Worm (Caenorhabditis elegans) whole organism, L3 larva: Measurements from ENCODE around the gene R05A10.8.

ENCODE experiments used
- ZK546.5 ChIP-seq: sonication (generic microtip); optimal IDR thresholded peaks from 2 replicates; lab custom pipeline; 2017; ENCODE audit warnings: missing biosample characterization, missing genetic modification characterization
- aly-2 ChIP-seq: fragments of 150-350 bp; optimal IDR thresholded peaks from 2 replicates; lab custom pipeline; 2014; ENCODE audit warnings: missing biosample characterization, missing genetic modification characterization
- ceh-28 ChIP-seq: fragments of 150-350 bp; optimal IDR thresholded peaks from 2 replicates; lab custom pipeline; 2014; ENCODE audit warnings: missing biosample characterization, missing genetic modification reagents, missing genetic modification characterization
- ceh-9 ChIP-seq: sonication (generic microtip); optimal IDR thresholded peaks from 2 replicates; lab custom pipeline; 2018; ENCODE audit warnings: missing biosample characterization, missing genetic modification characterization
- daf-12 ChIP-seq: fragments of 150-350 bp; optimal IDR thresholded peaks from 2 replicates; lab custom pipeline; 2014; ENCODE audit warnings: missing biosample characterization, missing genetic modification reagents, missing genetic modification characterization
- egl-27 ChIP-seq: sonication (generic microtip); optimal IDR thresholded peaks from 4 replicates; lab custom pipeline; 2017; ENCODE audit warnings: missing biosample characterization, missing genetic modification reagents, missing genetic modification characterization
- egl-5 ChIP-seq: fragments of 150-350 bp; optimal IDR thresholded peaks from 2 replicates; lab custom pipeline; 2017; ENCODE audit warnings: missing biosample characterization, missing genetic modification reagents, missing genetic modification characterization, inconsistent platforms
- elt-1 ChIP-seq: fragments of 150-350 bp; optimal IDR thresholded peaks from 2 replicates; lab custom pipeline; 2014; ENCODE audit warnings: missing biosample characterization, missing genetic modification characterization
- elt-2 ChIP-seq: sonication (generic microtip); optimal IDR thresholded peaks from 2 replicates; lab custom pipeline; 2016; ENCODE audit warnings: missing genetic modification reagents, mild to moderate bottlenecking, missing genetic modification characterization, missing compliant biosample characterization
- eor-1 ChIP-seq, 2 experiments: fragments of 150-350 bp; optimal IDR thresholded peaks; 2 replicates each; lab custom pipeline; 2014 to 2018; ENCODE audit warnings: missing biosample characterization in 2 of 2, missing genetic modification characterization in 2 of 2
- fkh-10 ChIP-seq: sonication (generic microtip); optimal IDR thresholded peaks from 2 replicates; lab custom pipeline; 2017; ENCODE audit warnings: missing biosample characterization, missing genetic modification reagents, missing genetic modification characterization
- fkh-2 ChIP-seq: fragments of 150-350 bp; optimal IDR thresholded peaks from 2 replicates; lab custom pipeline; 2014; ENCODE audit warnings: missing biosample characterization, missing genetic modification reagents, missing genetic modification characterization
- hmg-11 ChIP-seq: sonication (generic microtip); optimal IDR thresholded peaks from 2 replicates; lab custom pipeline; 2016; ENCODE audit warnings: missing genetic modification characterization, missing compliant biosample characterization
- jun-1 ChIP-seq: fragments of 150-350 bp; optimal IDR thresholded peaks from 2 replicates; lab custom pipeline; 2014; ENCODE audit warnings: missing biosample characterization, missing genetic modification reagents, missing genetic modification characterization
- lin-15B ChIP-seq: fragments of 150-350 bp; optimal IDR thresholded peaks from 2 replicates; lab custom pipeline; 2014; ENCODE audit warnings: missing biosample characterization, missing genetic modification characterization
- lin-39 ChIP-seq: fragments of 150-350 bp; optimal IDR thresholded peaks from 2 replicates; lab custom pipeline; 2018; ENCODE audit warnings: missing biosample characterization, missing genetic modification reagents, missing genetic modification characterization
- lsy-12 ChIP-seq: sonication (generic microtip); optimal IDR thresholded peaks from 2 replicates; lab custom pipeline; 2016; ENCODE audit warnings: mild to moderate bottlenecking, missing genetic modification characterization, missing compliant biosample characterization
- mml-1 ChIP-seq: fragments of 150-350 bp; sonication (generic microtip); optimal IDR thresholded peaks from 3 replicates; lab custom pipeline; 2014; ENCODE audit warnings: missing biosample characterization, missing genetic modification characterization
- nfya-1 ChIP-seq: sonication (generic microtip); optimal IDR thresholded peaks from 2 replicates; lab custom pipeline; 2017; ENCODE audit warnings: missing genetic modification characterization, mild to moderate bottlenecking, missing compliant biosample characterization, antibody characterized with exemption, moderate library complexity; ENCODE audit not compliant: insufficient read depth
- nhr-11 ChIP-seq: fragments of 150-350 bp; optimal IDR thresholded peaks from 2 replicates; lab custom pipeline; 2014; ENCODE audit warnings: missing biosample characterization, missing genetic modification characterization
- nhr-12 ChIP-seq: fragments of 150-350 bp; optimal IDR thresholded peaks from 2 replicates; lab custom pipeline; 2014; ENCODE audit warnings: missing biosample characterization, missing genetic modification characterization
- nhr-23 ChIP-seq: fragments of 150-350 bp; optimal IDR thresholded peaks from 2 replicates; lab custom pipeline; 2014; ENCODE audit warnings: missing biosample characterization, missing genetic modification reagents, missing genetic modification characterization
- nhr-237 ChIP-seq: fragments of 150-350 bp; optimal IDR thresholded peaks from 2 replicates; lab custom pipeline; 2014; ENCODE audit warnings: missing biosample characterization, missing genetic modification characterization
- nhr-25 ChIP-seq: sonication (generic microtip); optimal IDR thresholded peaks from 2 replicates; lab custom pipeline; 2017; ENCODE audit warnings: missing biosample characterization, missing genetic modification characterization
- nhr-28 ChIP-seq: fragments of 150-350 bp; optimal IDR thresholded peaks from 2 replicates; lab custom pipeline; 2014; ENCODE audit warnings: missing biosample characterization, missing genetic modification characterization
- nhr-43 ChIP-seq: sonication (generic microtip); optimal IDR thresholded peaks from 2 replicates; lab custom pipeline; 2016; ENCODE audit warnings: mild to moderate bottlenecking, missing genetic modification characterization, missing compliant biosample characterization; ENCODE audit not compliant: poor library complexity, severe bottlenecking
- nhr-67 ChIP-seq: fragments of 150-350 bp; optimal IDR thresholded peaks from 2 replicates; lab custom pipeline; 2014; ENCODE audit warnings: missing biosample characterization, missing genetic modification characterization
- nhr-76 ChIP-seq: fragments of 150-350 bp; sonication (generic microtip); optimal IDR thresholded peaks from 5 replicates; lab custom pipeline; 2014; ENCODE audit warnings: missing biosample characterization, missing genetic modification characterization
- nhr-77 ChIP-seq: fragments of 150-350 bp; optimal IDR thresholded peaks from 2 replicates; lab custom pipeline; 2014; ENCODE audit warnings: missing biosample characterization, missing genetic modification characterization
- pha-4 ChIP-seq: fragments of 150-350 bp; optimal IDR thresholded peaks from 2 replicates; lab custom pipeline; 2014; ENCODE audit warnings: missing biosample characterization, missing genetic modification reagents, missing genetic modification characterization
- pqm-1 ChIP-seq: fragments of 150-350 bp; optimal IDR thresholded peaks from 2 replicates; lab custom pipeline; 2017; ENCODE audit warnings: missing biosample characterization, missing genetic modification characterization, inconsistent platforms
- sea-2 ChIP-seq: fragments of 150-350 bp; sonication (generic microtip); optimal IDR thresholded peaks from 4 replicates; lab custom pipeline; 2014; ENCODE audit warnings: missing biosample characterization, missing genetic modification reagents, missing genetic modification characterization
- skn-1 ChIP-seq: fragments of 150-350 bp; optimal IDR thresholded peaks from 2 replicates; lab custom pipeline; 2014; ENCODE audit warnings: missing biosample characterization, missing genetic modification characterization
- snpc-4 ChIP-seq: fragments of 150-350 bp; optimal IDR thresholded peaks from 2 replicates; lab custom pipeline; 2014; ENCODE audit warnings: missing biosample characterization, missing genetic modification characterization
- tbx-2 ChIP-seq: sonication (generic microtip); optimal IDR thresholded peaks from 2 replicates; lab custom pipeline; 2016; ENCODE audit warnings: mild to moderate bottlenecking, missing genetic modification characterization, missing compliant biosample characterization
- unc-39 ChIP-seq: sonication (generic microtip); optimal IDR thresholded peaks from 4 replicates; lab custom pipeline; 2017; ENCODE audit warnings: missing biosample characterization, missing genetic modification characterization
- unc-62 ChIP-seq: fragments of 150-350 bp; sonication (generic microtip); optimal IDR thresholded peaks from 4 replicates; lab custom pipeline; 2014; ENCODE audit warnings: missing biosample characterization, missing genetic modification reagents, missing genetic modification characterization
- zag-1 ChIP-seq: fragments of 150-350 bp; optimal IDR thresholded peaks from 2 replicates; lab custom pipeline; 2014; ENCODE audit warnings: missing biosample characterization, missing genetic modification characterization
- ztf-11 ChIP-seq: fragments of 150-350 bp; optimal IDR thresholded peaks from 2 replicates; lab custom pipeline; 2014; ENCODE audit warnings: missing biosample characterization, missing genetic modification characterization
- ztf-4 ChIP-seq: fragments of 150-350 bp; optimal IDR thresholded peaks from 2 replicates; lab custom pipeline; 2014; ENCODE audit warnings: missing biosample characterization, missing genetic modification characterization

Gene R05A10.8

ce11 chrIV:14164109-14164508 is 6.1 kb upstream of the R05A10.8 start:
- no peak for TF ChIP-seq daf-12 (tag; lab: Kevin White, UChicago)
- TF ChIP-seq fkh-10 (GFP tag; lab: Kevin White, UChicago), result no peak
- no peak for TF ChIP-seq hmg-11 (tag; lab: Kevin White, UChicago)
- TF ChIP-seq ztf-11 (tag; lab: Kevin White, UChicago), result no peak
- no peak for TF ChIP-seq egl-5 (tag; lab: Kevin White, UChicago)
- TF ChIP-seq nhr-25, result no peak
- no peak for TF ChIP-seq ZK546.5 (tag; lab: Kevin White, UChicago)
- TF ChIP-seq eor-1 (tag; optimal IDR thresholded peaks at IDR 0.05; lab: Kevin White, UChicago), result no peak
- TF ChIP-seq snpc-4 (tag; lab: Kevin White, UChicago), result no peak
- no peak for TF ChIP-seq nhr-12 (tag; lab: Kevin White, UChicago)
- no peak for TF ChIP-seq nhr-77
- no peak for TF ChIP-seq skn-1 (tag; lab: Kevin White, UChicago)
- TF ChIP-seq fkh-2, result no peak
- TF ChIP-seq lin-15B, result no peak
- no peak for TF ChIP-seq ztf-4
- no peak for TF ChIP-seq elt-2 (tag; lab: Kevin White, UChicago)
- no peak for TF ChIP-seq lsy-12 (tag; lab: Kevin White, UChicago)
- no peak for TF ChIP-seq lin-39
- TF ChIP-seq, all 47 proteins: peak for 0

ce11 chrIV:14162772-14163171 is 4.8 kb upstream of the R05A10.8 start, which contains the start of gene R05A10.7:
Gene R05A10.7 (minus strand): TSS chrIV:14162872.
- no peak for TF ChIP-seq ztf-11 (tag; lab: Kevin White, UChicago)
- TF ChIP-seq unc-39 (tag; lab: Kevin White, UChicago), result no peak

- TF ChIP-seq sea-2 (GFP tag; lab: Kevin White, UChicago) (no peak), nhr-67 (tag; lab: Kevin White, UChicago) (no peak), jun-1 (tag; lab: Kevin White, UChicago) (no peak), ceh-9 (tag; lab: Kevin White, UChicago) (no peak), nfya-1 (tag; lab: Kevin White, UChicago) (no peak), fkh-10 (GFP tag; lab: Kevin White, UChicago) (no peak), aly-2 (tag; lab: Kevin White, UChicago) (no peak), nhr-11 (tag; lab: Kevin White, UChicago) (no peak)
These were observed 4.7 kb downstream of the R05A10.8 start, which contains the start of gene oac-38 for ce11 chrIV:14153261-14153660. Gene oac-38 (minus strand): TSS chrIV:14153361.

ce11 chrIV:14145594-14145993 is 12.4 kb downstream of the R05A10.8 start, which contains the start of gene oac-37:
Gene oac-37 (plus strand): TSS chrIV:14145894.
- no peak for TF ChIP-seq nhr-28
- no peak for TF ChIP-seq lin-39
- TF ChIP-seq nhr-237 (tag; lab: Kevin White, UChicago), result no peak
- no peak for TF ChIP-seq ztf-4
- TF ChIP-seq tbx-2 (tag; lab: Kevin White, UChicago), result no peak
- no peak for TF ChIP-seq sea-2 (GFP tag; lab: Kevin White, UChicago)
- TF ChIP-seq egl-27, result no peak
- TF ChIP-seq fkh-10 (GFP tag; lab: Kevin White, UChicago), result no peak

- TF ChIP-seq egl-5 (tag; lab: Kevin White, UChicago), result no peak
- no peak for TF ChIP-seq nhr-12 (tag; lab: Kevin White, UChicago)
- no peak for TF ChIP-seq unc-62 (GFP tag; lab: Kevin White, UChicago)
- TF ChIP-seq ceh-28, result no peak
- TF ChIP-seq egl-27, result no peak
- TF ChIP-seq elt-1, result no peak
- TF ChIP-seq pqm-1 (tag; lab: Kevin White, UChicago), result no peak
- TF ChIP-seq, all 47 proteins: peak for 0
These were observed 14.9 kb downstream of the R05A10.8 start for ce11 chrIV:14143042-14143441.

ce11 chrIV:14137063-14137462 is 20.9 kb downstream of the R05A10.8 start, which contains the start of gene srz-31:
Gene srz-31 (plus strand): TSS chrIV:14137363.
- TF ChIP-seq pqm-1 (tag; lab: Kevin White, UChicago) (no peak), nhr-23 (no peak), egl-27 (no peak), nhr-25 (no peak), pha-4 (tag; lab: Kevin White, UChicago) (no peak), nhr-67 (tag; lab: Kevin White, UChicago) (no peak), nhr-237 (tag; lab: Kevin White, UChicago) (no peak), ztf-11 (tag; lab: Kevin White, UChicago) (no peak), egl-5 (tag; lab: Kevin White, UChicago) (no peak), hmg-11 (tag; lab: Kevin White, UChicago) (no peak), zag-1 (no peak), lsy-12 (tag; lab: Kevin White, UChicago) (no peak), nfya-1 (tag; lab: Kevin White, UChicago) (no peak), tbx-2 (tag; lab: Kevin White, UChicago) (no peak), mml-1 (tag; lab: Kevin White, UChicago) (no peak), nhr-76 (tag; lab: Kevin White, UChicago) (no peak), nhr-43 (tag; lab: Kevin White, UChicago) (no peak), ceh-9 (tag; lab: Kevin White, UChicago) (no peak), unc-39 (tag; lab: Kevin White, UChicago) (no peak)
